Fruit fly (Drosophila melanogaster) whole organism: ENCODE measurements around the gene Nfs1.

Source experiments
- CG8478 ChIP-seq: fragments of >200 bp; optimal IDR thresholded peaks from 2 replicates; lab custom pipeline; 2018; ENCODE audit warnings: inconsistent platforms
- Dll ChIP-seq: fragments of >200 bp; optimal IDR thresholded peaks from 2 replicates; lab custom pipeline; 2017
- EcR ChIP-seq, 2 experiments: fragments of >200 bp; optimal IDR thresholded peaks; 2 replicates each; lab custom pipeline; 2017; ENCODE audit warnings: missing biosample characterization in 2 of 2, missing genetic modification characterization in 2 of 2, missing genetic modification reagents in 2 of 2
- pan ChIP-seq: fragments of >200 bp; optimal IDR thresholded peaks from 2 replicates; lab custom pipeline; 2017
- psq ChIP-seq: fragments of >200 bp; optimal IDR thresholded peaks from 2 replicates; lab custom pipeline; 2017
- usp ChIP-seq: fragments of >200 bp; optimal IDR thresholded peaks from 2 replicates; lab custom pipeline; 2017; ENCODE audit warnings: missing biosample characterization, missing genetic modification characterization, mixed read lengths

DNA sequence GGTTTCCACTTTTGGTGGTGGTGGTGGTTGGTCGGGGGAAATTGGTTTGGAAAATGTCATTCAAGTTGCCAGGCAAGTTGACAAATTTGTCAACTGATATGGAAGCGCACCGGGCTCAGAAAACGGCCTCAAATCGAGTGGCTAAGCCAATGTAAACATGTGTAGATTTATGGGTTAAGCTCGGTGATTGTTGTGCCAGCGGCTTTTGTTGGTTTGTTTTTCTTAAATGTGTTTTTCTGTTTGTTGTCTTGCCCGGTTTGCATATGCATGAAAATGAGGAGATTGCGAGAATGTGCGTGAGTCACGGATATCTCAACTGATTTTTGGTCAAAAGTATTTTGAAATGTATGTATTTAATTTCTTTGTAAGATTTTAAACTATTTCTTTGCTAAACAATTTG, 38.5 kb upstream of the Nfs1 start:
- TF ChIP-seq Dll (no peak), usp (GFP tag; lab: Kevin White, UChicago) (no peak), EcR (GFP tag; optimal IDR thresholded peaks at IDR 0.05; lab: Kevin White, UChicago) (no peak), psq (no peak), pan (lab: Kevin White, UChicago) (no peak), CG8478 (lab: Kevin White, UChicago) (no peak)
